Fruit fly (Drosophila melanogaster) whole organism, embryonic: ENCODE data around the gene CG14915.

Experiments used
- Abd-B ChIP-seq: fragments of 200-800 bp; sonication (Bioruptor generic); optimal IDR thresholded peaks from 2 replicates; lab custom pipeline; 2018; ENCODE audit warnings: missing biosample characterization, mild to moderate bottlenecking, missing genetic modification characterization, moderate library complexity
- Adf1 ChIP-seq: fragments of 200-800 bp; sonication (Bioruptor generic); IDR thresholded peaks from 2 replicates; pipeline ENCODE4 v1.3.6; 2022; ENCODE audit warnings: missing biosample characterization, missing genetic modification characterization
- CG11504 ChIP-seq: fragments of 200-800 bp; sonication (Bioruptor generic); optimal IDR thresholded peaks from 3 replicates; lab custom pipeline; 2019; ENCODE audit warnings: missing biosample characterization, mild to moderate bottlenecking, missing genetic modification characterization, moderate library complexity
- CG11696 ChIP-seq: fragments of 200-800 bp; sonication (Bioruptor generic); IDR thresholded peaks from 2 replicates; pipeline ENCODE4 v1.3.6; 2022; ENCODE audit warnings: missing biosample characterization, missing genetic modification characterization
- CG12071 ChIP-seq: fragments of 200-800 bp; sonication (Bioruptor generic); optimal IDR thresholded peaks from 3 replicates; lab custom pipeline; 2018; ENCODE audit warnings: missing biosample characterization, mild to moderate bottlenecking, missing genetic modification characterization
- CG12104 ChIP-seq: fragments of 200-800 bp; sonication (Bioruptor generic); optimal IDR thresholded peaks from 3 replicates; lab custom pipeline; 2016; ENCODE audit warnings: missing biosample characterization, missing genetic modification characterization
- CG12155 ChIP-seq: fragments of 200-800 bp; sonication (Bioruptor generic); optimal IDR thresholded peaks from 3 replicates; lab custom pipeline; 2016; ENCODE audit warnings: missing biosample characterization, missing genetic modification characterization
- CG12219 ChIP-seq: fragments of 200-800 bp; sonication (Bioruptor generic); optimal IDR thresholded peaks from 3 replicates; lab custom pipeline; 2018; ENCODE audit warnings: missing biosample characterization, mild to moderate bottlenecking, missing genetic modification characterization
- CG12236 ChIP-seq: fragments of 200-800 bp; sonication (Bioruptor generic); optimal IDR thresholded peaks from 2 replicates; lab custom pipeline; 2016; ENCODE audit warnings: missing biosample characterization, missing genetic modification characterization
- CG13287 ChIP-seq: fragments of 200-800 bp; sonication (Bioruptor generic); IDR thresholded peaks from 2 replicates; pipeline ENCODE4 v1.3.6; 2022; ENCODE audit warnings: missing biosample characterization, missing genetic modification characterization; ENCODE audit not compliant: partially characterized antibody
- CG14860 ChIP-seq: fragments of 200-800 bp; sonication (Bioruptor generic); IDR thresholded peaks from 3 replicates; pipeline ENCODE4 v1.3.6; 2022; ENCODE audit warnings: missing biosample characterization, missing genetic modification characterization; ENCODE audit not compliant: partially characterized antibody
- CG1529 ChIP-seq: fragments of 200-800 bp; sonication (Bioruptor generic); optimal IDR thresholded peaks from 3 replicates; lab custom pipeline; 2018; ENCODE audit warnings: missing biosample characterization, missing genetic modification characterization
- CG34224 ChIP-seq: fragments of 200-800 bp; sonication (Bioruptor generic); IDR thresholded peaks from 3 replicates; pipeline ENCODE4 v1.3.6; 2022; ENCODE audit warnings: missing biosample characterization, missing genetic modification characterization; ENCODE audit not compliant: partially characterized antibody
- CG6765 ChIP-seq: fragments of 200-800 bp; sonication (Bioruptor generic); optimal IDR thresholded peaks from 3 replicates; lab custom pipeline; 2017; ENCODE audit warnings: missing biosample characterization, mild to moderate bottlenecking, missing genetic modification characterization
- CG9215 ChIP-seq: fragments of 200-800 bp; sonication (Bioruptor generic); IDR thresholded peaks from 2 replicates; pipeline ENCODE4 v1.3.6; 2022; ENCODE audit warnings: missing biosample characterization, missing genetic modification characterization
- CG9609 ChIP-seq: fragments of 200-800 bp; sonication (Bioruptor generic); optimal IDR thresholded peaks from 3 replicates; lab custom pipeline; 2016; ENCODE audit warnings: missing biosample characterization, missing genetic modification characterization
- CG9817 ChIP-seq: fragments of 200-800 bp; sonication (Bioruptor generic); optimal IDR thresholded peaks from 2 replicates; lab custom pipeline; 2018; ENCODE audit warnings: missing biosample characterization, mild to moderate bottlenecking, missing genetic modification characterization, moderate library complexity
- E2f1 ChIP-seq: fragments of 200-800 bp; sonication (Bioruptor generic); IDR thresholded peaks from 2 replicates; pipeline ENCODE4 v1.3.6; 2022; ENCODE audit warnings: missing biosample characterization, missing genetic modification characterization
- E2f2 ChIP-seq: fragments of 200-800 bp; sonication (Bioruptor generic); IDR thresholded peaks from 2 replicates; pipeline ENCODE4 v1.3.6; 2022; ENCODE audit warnings: missing biosample characterization, missing genetic modification characterization
- Gug ChIP-seq: fragments of 200-800 bp; sonication (Bioruptor generic); IDR thresholded peaks from 4 replicates; pipeline ENCODE4 v1.3.6; 2022; ENCODE audit warnings: missing biosample characterization, missing genetic modification characterization
- Kr ChIP-seq: fragments of 200-800 bp; sonication (Bioruptor generic); optimal IDR thresholded peaks from 2 replicates; lab custom pipeline; 2017; ENCODE audit warnings: missing biosample characterization, mild to moderate bottlenecking, missing genetic modification characterization
- Lhr ChIP-seq: fragments of 200-800 bp; sonication (Bioruptor generic); optimal IDR thresholded peaks from 3 replicates; lab custom pipeline; 2017; ENCODE audit warnings: mild to moderate bottlenecking, missing biosample characterization, missing genetic modification reagents, missing genetic modification characterization
- MESR4 ChIP-seq: fragments of 200-800 bp; sonication (Bioruptor generic); optimal IDR thresholded peaks from 2 replicates; lab custom pipeline; 2018; ENCODE audit warnings: missing biosample characterization, mild to moderate bottlenecking, missing genetic modification characterization, moderate library complexity
- Meics ChIP-seq: fragments of 200-800 bp; sonication (Bioruptor generic); optimal IDR thresholded peaks from 2 replicates; lab custom pipeline; 2017; ENCODE audit warnings: missing biosample characterization, mild to moderate bottlenecking, missing genetic modification characterization
- Myb ChIP-seq: fragments of 200-800 bp; sonication (Bioruptor generic); optimal IDR thresholded peaks from 2 replicates; lab custom pipeline; 2016; ENCODE audit warnings: missing biosample characterization, missing genetic modification characterization
- Oaz ChIP-seq: fragments of 200-800 bp; sonication (Bioruptor generic); IDR thresholded peaks from 2 replicates; pipeline ENCODE4 v1.3.6; 2022; ENCODE audit warnings: missing biosample characterization, missing genetic modification characterization
- Side ChIP-seq: fragments of 200-800 bp; sonication (Bioruptor generic); optimal IDR thresholded peaks from 2 replicates; lab custom pipeline; 2016; ENCODE audit warnings: missing biosample characterization, missing genetic modification characterization
- Six4 ChIP-seq: fragments of 200-800 bp; sonication (Bioruptor generic); optimal IDR thresholded peaks from 2 replicates; lab custom pipeline; 2016; ENCODE audit warnings: missing biosample characterization, missing genetic modification characterization
- Spps ChIP-seq: fragments of 200-800 bp; sonication (Bioruptor generic); optimal IDR thresholded peaks from 2 replicates; lab custom pipeline; 2018; ENCODE audit warnings: missing biosample characterization, mild to moderate bottlenecking, missing genetic modification characterization
- Ssrp ChIP-seq: fragments of 200-800 bp; sonication (Bioruptor generic); optimal IDR thresholded peaks from 2 replicates; lab custom pipeline; 2018; ENCODE audit warnings: missing biosample characterization, mild to moderate bottlenecking, missing genetic modification characterization, moderate library complexity
- ap ChIP-seq: fragments of 200-800 bp; sonication (Bioruptor generic); IDR thresholded peaks from 2 replicates; pipeline ENCODE4 v1.3.6; 2022; ENCODE audit warnings: missing biosample characterization, missing genetic modification characterization
- bigmax ChIP-seq: fragments of 200-800 bp; sonication (Bioruptor generic); optimal IDR thresholded peaks from 2 replicates; lab custom pipeline; 2018; ENCODE audit warnings: missing biosample characterization, mild to moderate bottlenecking, missing genetic modification characterization
- da ChIP-seq: fragments of 200-800 bp; sonication (Bioruptor generic); optimal IDR thresholded peaks from 2 replicates; lab custom pipeline; 2016; ENCODE audit warnings: missing biosample characterization, missing genetic modification characterization
- dpn ChIP-seq, 2 experiments: fragments of 200-800 bp; sonication (Bioruptor generic); optimal IDR thresholded peaks; 3 replicates each; lab custom pipeline; 2016; ENCODE audit warnings: missing biosample characterization in 2 of 2, missing genetic modification characterization in 2 of 2
- fru ChIP-seq: fragments of >200 bp; optimal IDR thresholded peaks from 2 replicates; lab custom pipeline; 2017
- gcm ChIP-seq: fragments of 200-800 bp; sonication (Bioruptor generic); optimal IDR thresholded peaks from 2 replicates; lab custom pipeline; 2019; ENCODE audit warnings: missing biosample characterization, mild to moderate bottlenecking, missing genetic modification characterization, moderate library complexity
- hkb ChIP-seq, 2 experiments: fragments of 200-800 bp in 1 of 2; fragments of >200 bp in 1 of 2; sonication (Bioruptor generic) in 1 of 2; IDR thresholded peaks in 1 of 2; optimal IDR thresholded peaks in 1 of 2; 2 replicates each; pipeline versions ENCODE4 v1.3.6 to Lab custom; 2017 to 2022; ENCODE audit warnings: missing biosample characterization in 1 of 2, missing genetic modification characterization in 1 of 2
- jumu ChIP-seq: fragments of 200-800 bp; sonication (Bioruptor generic); optimal IDR thresholded peaks from 3 replicates; lab custom pipeline; 2016; ENCODE audit warnings: missing biosample characterization, missing genetic modification characterization
- lilli ChIP-seq: fragments of 200-800 bp; sonication (Bioruptor generic); optimal IDR thresholded peaks from 3 replicates; lab custom pipeline; 2016; ENCODE audit warnings: missing biosample characterization, missing genetic modification characterization
- nerfin-1 ChIP-seq: fragments of 200-800 bp; sonication (Bioruptor generic); optimal IDR thresholded peaks from 3 replicates; lab custom pipeline; 2019; ENCODE audit warnings: missing biosample characterization, mild to moderate bottlenecking, missing genetic modification characterization, moderate library complexity
- nmo ChIP-seq: fragments of 200-800 bp; sonication (Bioruptor generic); optimal IDR thresholded peaks from 2 replicates; lab custom pipeline; 2018; ENCODE audit warnings: missing biosample characterization, mild to moderate bottlenecking, missing genetic modification characterization, moderate library complexity
- otp ChIP-seq: fragments of 200-800 bp; sonication (Bioruptor generic); IDR thresholded peaks from 3 replicates; pipeline ENCODE4, ENCODE4 v1.3.6; 2022; ENCODE audit warnings: missing biosample characterization, missing genetic modification characterization
- peb ChIP-seq: fragments of 200-800 bp; sonication (Bioruptor generic); IDR thresholded peaks from 2 replicates; pipeline ENCODE4 v1.3.6; 2022; ENCODE audit warnings: missing biosample characterization, missing genetic modification characterization
- pzg ChIP-seq: fragments of 200-800 bp; sonication (Bioruptor generic); optimal IDR thresholded peaks from 3 replicates; lab custom pipeline; 2018; ENCODE audit warnings: missing biosample characterization, mild to moderate bottlenecking, missing genetic modification characterization, moderate library complexity
- ro ChIP-seq: fragments of 200-800 bp; sonication (Bioruptor generic); IDR thresholded peaks from 2 replicates; pipeline ENCODE4 v1.3.6; 2022; ENCODE audit warnings: missing biosample characterization, missing genetic modification characterization
- salm ChIP-seq: fragments of 200-800 bp; sonication (Bioruptor generic); optimal IDR thresholded peaks from 2 replicates; lab custom pipeline; 2018; ENCODE audit warnings: missing biosample characterization, mild to moderate bottlenecking, missing genetic modification characterization
- scrt ChIP-seq: fragments of 200-800 bp; sonication (Bioruptor generic); optimal IDR thresholded peaks from 2 replicates; lab custom pipeline; 2018; ENCODE audit warnings: missing biosample characterization, mild to moderate bottlenecking, missing genetic modification characterization, moderate library complexity
- seq ChIP-seq: fragments of 200-800 bp; sonication (Bioruptor generic); IDR thresholded peaks from 2 replicates; pipeline ENCODE4 v1.3.6; 2022; ENCODE audit warnings: missing biosample characterization, missing genetic modification characterization
- unc-4 ChIP-seq: fragments of 200-800 bp; sonication (Bioruptor generic); IDR thresholded peaks from 2 replicates; pipeline ENCODE4 v1.3.6; 2022; ENCODE audit warnings: missing biosample characterization, missing genetic modification characterization; ENCODE audit not compliant: partially characterized antibody
- vnd ChIP-seq: fragments of 200-800 bp; sonication (Bioruptor generic); IDR thresholded peaks from 3 replicates; pipeline ENCODE4 v1.3.6; 2022; ENCODE audit warnings: missing biosample characterization, missing genetic modification characterization; ENCODE audit not compliant: partially characterized antibody
- z ChIP-seq: fragments of 200-800 bp; sonication (Bioruptor generic); IDR thresholded peaks from 3 replicates; pipeline ENCODE4 v1.3.6; 2022; ENCODE audit warnings: missing biosample characterization, missing genetic modification characterization

Gene CG14915

dm6 chr2L:11091111-11091510 is 20.3 kb downstream of the CG14915 start, which contains the start of gene Wdr59 (continued):
- TF ChIP-seq CG6765 (GFP tag; lab: Kevin White, UChicago) (no peak), da (GFP tag; lab: Kevin White, UChicago) (no peak), CG9215 (no peak), Side (no peak), CG11696 (GFP tag; lab: Robert Waterston, UW) (no peak), Six4 (peak; percentile 47), ap (no peak), lilli (GFP tag; lab: Kevin White, UChicago) (peak; percentile 52), MESR4 (no peak), hkb (optimal IDR thresholded peaks at IDR 0.05; lab: Kevin White, UChicago) (no peak), hkb (GFP tag; IDR thresholded peaks at IDR 0.05; lab: Robert Waterston, UW) (no peak), salm (no peak), Meics (no peak), E2f1 (GFP tag; lab: Robert Waterston, UW) (peak; percentile 41), CG12104 (no peak), CG13287 (peak; percentile 84), bigmax (GFP tag; lab: Kevin White, UChicago) (no peak), CG9609 (GFP tag; lab: Kevin White, UChicago) (no peak), Kr (GFP tag; lab: Kevin White, UChicago) (no peak), fru (no peak), unc-4 (GFP tag; lab: Robert Waterston, UW) (peak; percentile 79), CG11504 (tag; lab: Kevin White, UChicago) (no peak), nerfin-1 (tag; lab: Kevin White, UChicago) (no peak), CG1529 (GFP tag; lab: Kevin White, UChicago) (no peak), CG12155 (GFP tag; lab: Kevin White, UChicago) (peak; percentile 39), pzg (GFP tag; lab: Kevin White, UChicago) (peak; percentile 47), Myb (GFP tag; lab: Kevin White, UChicago) (peak; percentile 54), gcm (GFP tag; lab: Kevin White, UChicago) (no peak), CG12236 (GFP tag; lab: Kevin White, UChicago) (no peak), z (GFP tag; lab: Robert Waterston, UW) (no peak), Ssrp (peak; percentile 42), ro (GFP tag; lab: Robert Waterston, UW) (no peak), nmo (GFP tag; lab: Kevin White, UChicago) (peak; percentile 71), CG12219 (GFP tag; lab: Kevin White, UChicago) (no peak), Spps (peak; percentile 12), Adf1 (no peak), jumu (GFP tag; lab: Kevin White, UChicago) (no peak), Abd-B (GFP tag; lab: Kevin White, UChicago) (peak; percentile 58), dpn (GFP tag; optimal IDR thresholded peaks at IDR 0.05; lab: Kevin White, UChicago) (peak; percentile 22 to 50), seq (GFP tag; lab: Robert Waterston, UW) (no peak), CG9817 (tag; lab: Kevin White, UChicago) (peak; percentile 42), Gug (GFP tag; lab: Robert Waterston, UW) (peak; percentile 22; the same call in 1 of the 4 replicates), vnd (GFP tag; lab: Robert Waterston, UW) (peak; percentile 52; the same call in 2 of the 3 replicates), Lhr (GFP tag; lab: Kevin White, UChicago) (no peak), scrt (peak; percentile 52), Oaz (GFP tag; lab: Robert Waterston, UW) (no peak), CG34224 (GFP tag; lab: Robert Waterston, UW) (peak; percentile 72; the same call in 2 of the 3 replicates), peb (no peak), otp (GFP tag; lab: Robert Waterston, UW) (no peak), CG12071 (GFP tag; lab: Kevin White, UChicago) (no peak), CG14860 (peak; percentile 62; the same call in 2 of the 3 replicates), E2f2 (peak; percentile 90)
